Fruit fly (Drosophila melanogaster) whole organism, embryonic: ENCODE measurements around the gene CG32712.
A peak's percentile ranks its signal among the peaks of the same experiment; 100 is the strongest.

Source experiments
- B-H1 ChIP-seq: fragments of 200-800 bp; sonication (Bioruptor generic); IDR thresholded peaks from 3 replicates; pipeline ENCODE4 v1.3.6; 2022; ENCODE audit warnings: missing biosample characterization, missing genetic modification characterization
- Bdp1 ChIP-seq: fragments of 200-800 bp; sonication (Bioruptor generic); optimal IDR thresholded peaks from 3 replicates; lab custom pipeline; 2016; ENCODE audit warnings: missing biosample characterization, missing genetic modification characterization
- CG1024 ChIP-seq: fragments of 200-800 bp; sonication (Bioruptor generic); IDR thresholded peaks from 2 replicates; pipeline ENCODE4 v1.3.6; 2022; ENCODE audit warnings: missing biosample characterization, missing genetic modification characterization
- CG10267 ChIP-seq: fragments of 200-800 bp; sonication (Bioruptor generic); optimal IDR thresholded peaks from 2 replicates; lab custom pipeline; 2018; ENCODE audit warnings: missing biosample characterization, mild to moderate bottlenecking, missing genetic modification characterization, moderate library complexity
- CG10543 ChIP-seq: fragments of 200-800 bp; sonication (Bioruptor generic); optimal IDR thresholded peaks from 3 replicates; lab custom pipeline; 2017; ENCODE audit warnings: missing biosample characterization, mild to moderate bottlenecking, missing genetic modification characterization, moderate library complexity
- CG11085 ChIP-seq: fragments of 200-800 bp; sonication (Bioruptor generic); IDR thresholded peaks from 2 replicates; pipeline ENCODE4 v1.3.6; 2022; ENCODE audit warnings: missing biosample characterization, missing genetic modification characterization
- CG11696 ChIP-seq: fragments of 200-800 bp; sonication (Bioruptor generic); IDR thresholded peaks from 2 replicates; pipeline ENCODE4 v1.3.6; 2022; ENCODE audit warnings: missing biosample characterization, missing genetic modification characterization
- CG12236 ChIP-seq: fragments of 200-800 bp; sonication (Bioruptor generic); optimal IDR thresholded peaks from 2 replicates; lab custom pipeline; 2016; ENCODE audit warnings: missing biosample characterization, missing genetic modification characterization
- CG13624 ChIP-seq: fragments of 200-800 bp; sonication (Bioruptor generic); optimal IDR thresholded peaks from 2 replicates; lab custom pipeline; 2016; ENCODE audit warnings: missing biosample characterization, missing genetic modification characterization
- CG16779 ChIP-seq: fragments of 200-800 bp; sonication (Bioruptor generic); IDR thresholded peaks from 2 replicates; pipeline ENCODE4 v1.3.6; 2022; ENCODE audit warnings: missing biosample characterization, missing genetic modification characterization
- CG17361 ChIP-seq: fragments of 200-800 bp; sonication (Bioruptor generic); IDR thresholded peaks from 3 replicates; pipeline ENCODE4 v1.3.6; 2022; ENCODE audit warnings: missing biosample characterization, missing genetic modification characterization
- CG17568 ChIP-seq: fragments of 200-800 bp; sonication (Bioruptor generic); optimal IDR thresholded peaks from 2 replicates; lab custom pipeline; 2018; ENCODE audit warnings: missing biosample characterization, mild to moderate bottlenecking, missing genetic modification characterization, moderate library complexity
- CG18764 ChIP-seq: fragments of 200-800 bp; sonication (Bioruptor generic); optimal IDR thresholded peaks from 3 replicates; lab custom pipeline; 2016; ENCODE audit warnings: missing biosample characterization, missing genetic modification characterization
- CG32767 ChIP-seq: fragments of 200-800 bp; sonication (Bioruptor generic); IDR thresholded peaks from 2 replicates; pipeline ENCODE4 v1.3.6; 2022; ENCODE audit warnings: missing biosample characterization, missing genetic modification characterization
- CG33557 ChIP-seq: fragments of 200-800 bp; sonication (Bioruptor generic); optimal IDR thresholded peaks from 2 replicates; lab custom pipeline; 2019; ENCODE audit warnings: missing biosample characterization, mild to moderate bottlenecking, missing genetic modification characterization, moderate library complexity
- CG3407 ChIP-seq: fragments of 200-800 bp; sonication (Bioruptor generic); optimal IDR thresholded peaks from 2 replicates; lab custom pipeline; 2018; ENCODE audit warnings: missing biosample characterization, mild to moderate bottlenecking, missing genetic modification characterization
- CG3995 ChIP-seq: fragments of 200-800 bp; sonication (Bioruptor generic); optimal IDR thresholded peaks from 3 replicates; lab custom pipeline; 2016; ENCODE audit warnings: missing biosample characterization, missing genetic modification characterization
- CG4617 ChIP-seq: fragments of 200-800 bp; sonication (Bioruptor generic); optimal IDR thresholded peaks from 3 replicates; lab custom pipeline; 2016; ENCODE audit warnings: missing biosample characterization, missing genetic modification characterization, borderline replicate concordance
- CG4854 ChIP-seq: fragments of 200-800 bp; sonication (Bioruptor generic); optimal IDR thresholded peaks from 2 replicates; lab custom pipeline; 2016; ENCODE audit warnings: missing biosample characterization, missing genetic modification characterization, inconsistent platforms
- CG5180 ChIP-seq: fragments of 200-800 bp; sonication (Bioruptor generic); optimal IDR thresholded peaks from 3 replicates; lab custom pipeline; 2017; ENCODE audit warnings: missing biosample characterization, missing genetic modification characterization, mild to moderate bottlenecking, moderate library complexity, missing genetic modification reagents
- CG7745 ChIP-seq: fragments of 200-800 bp; sonication (Bioruptor generic); optimal IDR thresholded peaks from 2 replicates; lab custom pipeline; 2018; ENCODE audit warnings: missing biosample characterization, mild to moderate bottlenecking, missing genetic modification characterization, moderate library complexity
- CG7839 ChIP-seq: fragments of 200-800 bp; sonication (Bioruptor generic); optimal IDR thresholded peaks from 3 replicates; lab custom pipeline; 2018; ENCODE audit warnings: missing biosample characterization, mild to moderate bottlenecking, missing genetic modification characterization, moderate library complexity
- CG9932 ChIP-seq: fragments of 200-800 bp; sonication (Bioruptor generic); IDR thresholded peaks from 2 replicates; pipeline ENCODE4 v1.3.6; 2022; ENCODE audit warnings: missing biosample characterization, missing genetic modification characterization
- CTCF ChIP-seq: fragments of 200-800 bp; sonication (Bioruptor generic); optimal IDR thresholded peaks from 2 replicates; lab custom pipeline; 2017; ENCODE audit warnings: missing biosample characterization, mild to moderate bottlenecking, missing genetic modification characterization, moderate library complexity
- CkIIα-i1 ChIP-seq: fragments of 200-800 bp; sonication (Bioruptor generic); IDR thresholded peaks from 2 replicates; pipeline ENCODE4 v1.3.6; 2022; ENCODE audit warnings: missing biosample characterization, missing genetic modification characterization
- HHEX ChIP-seq: fragments of 200-800 bp; sonication (Bioruptor generic); optimal IDR thresholded peaks from 3 replicates; lab custom pipeline; 2017; ENCODE audit warnings: missing biosample characterization, mild to moderate bottlenecking, missing genetic modification characterization, missing genetic modification reagents
- Hey ChIP-seq: fragments of 200-800 bp; sonication (Bioruptor generic); optimal IDR thresholded peaks from 3 replicates; lab custom pipeline; 2018; ENCODE audit warnings: missing biosample characterization, mild to moderate bottlenecking, missing genetic modification characterization
- Hmx ChIP-seq: fragments of 200-800 bp; sonication (Bioruptor generic); optimal IDR thresholded peaks from 2 replicates; lab custom pipeline; 2016; ENCODE audit warnings: missing biosample characterization, missing genetic modification characterization
- Mes4 ChIP-seq: fragments of 200-800 bp; sonication (Bioruptor generic); optimal IDR thresholded peaks from 2 replicates; lab custom pipeline; 2016; ENCODE audit warnings: missing biosample characterization, missing genetic modification characterization
- NfI ChIP-seq: fragments of 200-800 bp; sonication (Bioruptor generic); optimal IDR thresholded peaks from 3 replicates; lab custom pipeline; 2018; ENCODE audit warnings: missing biosample characterization, mild to moderate bottlenecking, missing genetic modification characterization, moderate library complexity
- Sox102F ChIP-seq: fragments of 200-800 bp; sonication (Bioruptor generic); optimal IDR thresholded peaks from 2 replicates; lab custom pipeline; 2018; ENCODE audit warnings: missing biosample characterization, mild to moderate bottlenecking, missing genetic modification characterization, moderate library complexity
- al ChIP-seq: fragments of 200-800 bp; sonication (Bioruptor generic); IDR thresholded peaks from 2 replicates; pipeline ENCODE4 v1.3.6; 2022; ENCODE audit warnings: missing biosample characterization, missing genetic modification characterization
- aop ChIP-seq: fragments of 200-800 bp; sonication (Bioruptor generic); IDR thresholded peaks from 2 replicates; pipeline ENCODE4 v1.3.6; 2022; ENCODE audit warnings: missing biosample characterization, missing genetic modification characterization
- ase ChIP-seq: fragments of 200-800 bp; sonication (Bioruptor generic); IDR thresholded peaks from 3 replicates; pipeline ENCODE4 v1.3.6; 2022; ENCODE audit warnings: missing biosample characterization, missing genetic modification characterization
- bowl ChIP-seq: fragments of 200-800 bp; sonication (Bioruptor generic); IDR thresholded peaks from 2 replicates; pipeline ENCODE4 v1.3.6; 2022; ENCODE audit warnings: missing biosample characterization, missing genetic modification characterization
- ftz-f1 ChIP-seq: fragments of 200-800 bp; sonication (Bioruptor generic); optimal IDR thresholded peaks from 2 replicates; lab custom pipeline; 2016; ENCODE audit warnings: missing biosample characterization, missing genetic modification characterization
- gt ChIP-seq: fragments of 200-800 bp; sonication (Bioruptor generic); IDR thresholded peaks from 2 replicates; pipeline ENCODE4 v1.3.6; 2022; ENCODE audit warnings: missing biosample characterization, missing genetic modification characterization
- her ChIP-seq: fragments of 200-800 bp; sonication (Bioruptor generic); optimal IDR thresholded peaks from 2 replicates; lab custom pipeline; 2016; ENCODE audit warnings: missing biosample characterization, missing genetic modification characterization
- jumu ChIP-seq: fragments of 200-800 bp; sonication (Bioruptor generic); optimal IDR thresholded peaks from 3 replicates; lab custom pipeline; 2016; ENCODE audit warnings: missing biosample characterization, missing genetic modification characterization
- kay ChIP-seq: fragments of 200-800 bp; sonication (Bioruptor generic); optimal IDR thresholded peaks from 2 replicates; lab custom pipeline; 2016; ENCODE audit warnings: missing biosample characterization, missing genetic modification characterization
- lola ChIP-seq, 3 experiments: fragments of >200 bp in 2 of 3; fragments of 200-800 bp in 1 of 3; sonication (Bioruptor generic) in 1 of 3; optimal IDR thresholded peaks; 2 replicates each; lab custom pipeline; 2017 to 2019; ENCODE audit warnings: missing biosample characterization in 3 of 3, missing genetic modification characterization in 3 of 3, mild to moderate bottlenecking in 1 of 3, moderate library complexity in 1 of 3
- org-1 ChIP-seq: fragments of 200-800 bp; sonication (Bioruptor generic); optimal IDR thresholded peaks from 2 replicates; lab custom pipeline; 2017; ENCODE audit warnings: missing biosample characterization, missing genetic modification characterization
- pfk ChIP-seq: fragments of 200-800 bp; sonication (Bioruptor generic); optimal IDR thresholded peaks from 2 replicates; lab custom pipeline; 2018; ENCODE audit warnings: missing biosample characterization, mild to moderate bottlenecking, missing genetic modification characterization, moderate library complexity
- sc ChIP-seq, 3 experiments: fragments of >200 bp in 2 of 3; fragments of 200-800 bp in 1 of 3; sonication (Bioruptor generic) in 1 of 3; optimal IDR thresholded peaks; 2 replicates in 2 of 3; 3 replicates in 1 of 3; lab custom pipeline; 2017; ENCODE audit warnings: mild to moderate bottlenecking in 1 of 3, missing biosample characterization in 1 of 3, missing genetic modification characterization in 1 of 3, missing genetic modification reagents in 1 of 3
- tin ChIP-seq: fragments of 200-800 bp; sonication (Bioruptor generic); optimal IDR thresholded peaks from 3 replicates; lab custom pipeline; 2016; ENCODE audit warnings: missing biosample characterization, missing genetic modification characterization
- tio ChIP-seq: fragments of 200-800 bp; sonication (Bioruptor generic); optimal IDR thresholded peaks from 2 replicates; lab custom pipeline; 2017; ENCODE audit warnings: missing biosample characterization, missing genetic modification characterization, inconsistent platforms
- unc-4 ChIP-seq: fragments of 200-800 bp; sonication (Bioruptor generic); IDR thresholded peaks from 2 replicates; pipeline ENCODE4 v1.3.6; 2022; ENCODE audit warnings: missing biosample characterization, missing genetic modification characterization; ENCODE audit not compliant: partially characterized antibody
- wdn ChIP-seq: fragments of 200-800 bp; sonication (Bioruptor generic); IDR thresholded peaks from 2 replicates; pipeline ENCODE4 v1.3.6; 2022; ENCODE audit warnings: missing biosample characterization, missing genetic modification characterization
- zfh2 ChIP-seq: fragments of 200-800 bp; sonication (Bioruptor generic); optimal IDR thresholded peaks from 2 replicates; lab custom pipeline; 2016; ENCODE audit warnings: missing biosample characterization, missing genetic modification characterization

CG32712 gene

dm6 chrX:8398177-8399018 is 35.2 kb downstream of the CG32712 start, which contains the start of gene CG10555 (continued):
- peak; percentile 80 for TF ChIP-seq CG11085 (GFP tag; lab: Robert Waterston, UW)
- peak; percentile 97 for TF ChIP-seq CG18764 (GFP tag; lab: Kevin White, UChicago)
- peak; percentile 84 for TF ChIP-seq gt
- TF ChIP-seq CG33557 (GFP tag; lab: Kevin White, UChicago): peak; percentile 66
- TF ChIP-seq CG11696 (GFP tag; lab: Robert Waterston, UW): 0 out of 2 replicates have a peak, but pooled peaks have one; percentile 48
- TF ChIP-seq B-H1 (GFP tag; lab: Robert Waterston, UW): peak; percentile 65
- TF ChIP-seq tin: peak; percentile 90
- no peak for TF ChIP-seq sc (optimal IDR thresholded peaks at IDR 0.05; lab: Kevin White, UChicago)
- TF ChIP-seq sc (GFP tag; optimal IDR thresholded peaks at IDR 0.05; lab: Kevin White, UChicago): peak; percentile 45
- TF ChIP-seq ftz-f1 (GFP tag; lab: Kevin White, UChicago): no peak
- peak; percentile 24 for TF ChIP-seq org-1 (GFP tag; lab: Kevin White, UChicago)
- TF ChIP-seq al (GFP tag; lab: Robert Waterston, UW): peak; percentile 74
- TF ChIP-seq CG17568 (GFP tag; lab: Kevin White, UChicago): no peak
- TF ChIP-seq CG10267: peak; percentile 90
- peak; percentile 50 for TF ChIP-seq unc-4 (GFP tag; lab: Robert Waterston, UW)
- TF ChIP-seq Hmx (GFP tag; lab: Kevin White, UChicago): peak; percentile 64
- no peak for TF ChIP-seq CTCF
- no peak for TF ChIP-seq pfk
- peak; percentile 70 for TF ChIP-seq CG12236 (GFP tag; lab: Kevin White, UChicago)
- TF ChIP-seq wdn (GFP tag; lab: Robert Waterston, UW): peak; percentile 83
- TF ChIP-seq CG32767 (GFP tag; lab: Robert Waterston, UW): peak; percentile 71; the same call in 1 of the 2 replicates
- peak; percentile 76 for TF ChIP-seq CG13624 (GFP tag; lab: Kevin White, UChicago)
- peak; percentile 51 for TF ChIP-seq CG1024 (GFP tag; lab: Robert Waterston, UW)
- peak; percentile 77 for TF ChIP-seq her (GFP tag; lab: Kevin White, UChicago)
- TF ChIP-seq CG9932: peak; percentile 92
- TF ChIP-seq Bdp1 (GFP tag; lab: Kevin White, UChicago): peak; percentile 84
- TF ChIP-seq CG16779: peak; percentile 69; the same call in 1 of the 2 replicates
- peak; percentile 51; the same call in 1 of the 2 replicates for TF ChIP-seq bowl (GFP tag; lab: Robert Waterston, UW)
- TF ChIP-seq HHEX (GFP tag; lab: Kevin White, UChicago): peak; percentile 59
- TF ChIP-seq lola (GFP tag; optimal IDR thresholded peaks at IDR 0.05; lab: Kevin White, UChicago): peak in 1 of 3 experiments; percentile 96
- TF ChIP-seq CkIIα-i1 (GFP tag; lab: Robert Waterston, UW): no peak
- TF ChIP-seq tio (GFP tag; lab: Kevin White, UChicago): peak; percentile 85
- TF ChIP-seq CG4854 (GFP tag; lab: Kevin White, UChicago): peak; percentile 76
- peak; percentile 58 for TF ChIP-seq CG3407 (GFP tag; lab: Kevin White, UChicago)
- TF ChIP-seq NfI (GFP tag; lab: Kevin White, UChicago): peak; percentile 83
- no peak for TF ChIP-seq Hey
- TF ChIP-seq CG5180 (GFP tag; lab: Kevin White, UChicago): peak; percentile 34
- peak; percentile 92 for TF ChIP-seq zfh2 (GFP tag; lab: Kevin White, UChicago)
- peak; percentile 53 for TF ChIP-seq CG3995
- peak; percentile 69 for TF ChIP-seq jumu
- TF ChIP-seq CG17361 (GFP tag; lab: Robert Waterston, UW): peak; percentile 82
- TF ChIP-seq Mes4: peak; percentile 78
- peak; percentile 86 for TF ChIP-seq ase (GFP tag; lab: Robert Waterston, UW)
- peak; percentile 19 for TF ChIP-seq CG4617
- peak; percentile 90 for TF ChIP-seq Sox102F
- TF ChIP-seq CG7745: no peak
- peak; percentile 83 for TF ChIP-seq CG10543 (GFP tag; lab: Kevin White, UChicago)
- TF ChIP-seq CG7839 (tag; lab: Kevin White, UChicago): peak; percentile 68
- 0 out of 2 replicates have a peak, but pooled peaks have one; percentile 48 for TF ChIP-seq aop (GFP tag; lab: Robert Waterston, UW)
- peak; percentile 52 for TF ChIP-seq kay (GFP tag; lab: Kevin White, UChicago)
